Worm (Caenorhabditis elegans) whole organism, L4 larva: Measurements from ENCODE around the gene C15H11.13.

ENCODE experiments used
- lin-39 ChIP-seq: fragments of 150-350 bp; optimal IDR thresholded peaks from 2 replicates; lab custom pipeline; 2014; ENCODE audit warnings: missing biosample characterization, missing genetic modification reagents, missing genetic modification characterization
- skn-1 ChIP-seq: fragments of 150-350 bp; optimal IDR thresholded peaks from 2 replicates; lab custom pipeline; 2014; ENCODE audit warnings: missing biosample characterization, missing genetic modification characterization
- unc-62 ChIP-seq, 3 experiments: fragments of 150-350 bp in 1 of 3; sonication (generic microtip); optimal IDR thresholded peaks in 2 of 3; peaks in 1 of 3; 1 replicate in 1 of 3; 2 replicates in 2 of 3; lab custom pipeline; 2014 to 2017; ENCODE audit warnings: missing biosample characterization in 3 of 3, missing genetic modification characterization in 3 of 3, missing genetic modification reagents in 3 of 3, missing genotype in 1 of 3
- zip-11 ChIP-seq: fragments of 200-800 bp; sonication (Bioruptor generic); IDR thresholded peaks from 2 replicates; pipeline ENCODE4 v1.3.6; 2022; ENCODE audit warnings: missing genetic modification characterization, missing compliant biosample characterization

DNA sequence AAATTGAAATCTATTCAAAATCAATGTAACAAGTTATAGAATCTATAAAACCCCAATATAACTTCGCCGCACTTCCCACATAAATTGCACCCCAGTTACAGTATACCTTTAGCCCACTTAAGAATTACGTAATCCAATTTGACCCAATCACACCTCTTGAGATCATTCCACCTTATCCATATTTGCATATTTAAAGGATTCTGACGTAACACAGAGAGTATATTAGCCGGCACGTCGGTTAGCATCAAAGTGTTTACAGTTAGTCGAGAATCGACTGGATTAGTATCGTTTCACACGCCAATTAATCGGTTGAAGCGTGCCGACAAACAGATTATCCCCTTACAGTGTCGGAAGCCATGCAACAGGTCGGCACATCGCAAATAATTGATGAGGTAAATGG lies 38.7 kb downstream of the C15H11.13 start:
- TF ChIP-seq lin-39 (tag; lab: Kevin White, UChicago) (no peak), skn-1 (tag; lab: Kevin White, UChicago) (no peak), zip-11 (no peak), unc-62 (GFP tag; optimal IDR thresholded peaks at IDR 0.05 in 1 of 2; lab: Kevin White, UChicago) (no peak), unc-62 (tag; optimal IDR thresholded peaks at IDR 0.05; lab: Kevin White, UChicago) (no peak)
